Worm (Caenorhabditis elegans) whole organism, early embryonic: Measurements from ENCODE around the gene alg-1.

ENCODE experiments used
- B0310.2 ChIP-seq: sonication (generic microtip); optimal IDR thresholded peaks from 2 replicates; lab custom pipeline; 2016; ENCODE audit warnings: mild to moderate bottlenecking, missing genetic modification characterization, missing compliant biosample characterization
- F13C5.2 ChIP-seq: sonication (generic microtip); optimal IDR thresholded peaks from 2 replicates; lab custom pipeline; 2017; ENCODE audit warnings: mild to moderate bottlenecking, missing genetic modification characterization, inconsistent platforms, missing compliant biosample characterization
- aly-1 ChIP-seq: sonication (generic microtip); optimal IDR thresholded peaks from 2 replicates; lab custom pipeline; 2016; ENCODE audit warnings: missing genetic modification characterization, missing compliant biosample characterization
- ama-1 ChIP-seq: fragments of 150-350 bp; optimal IDR thresholded peaks from 2 replicates; lab custom pipeline; 2014
- ceh-13 ChIP-seq: fragments of 200-800 bp; sonication (Bioruptor generic); optimal IDR thresholded peaks from 2 replicates; lab custom pipeline; 2018; ENCODE audit warnings: mild to moderate bottlenecking, missing genetic modification characterization, missing compliant biosample characterization
- ceh-36 ChIP-seq: sonication (generic microtip); optimal IDR thresholded peaks from 2 replicates; lab custom pipeline; 2016; ENCODE audit warnings: missing genetic modification characterization, inconsistent platforms, missing compliant biosample characterization
- ets-7 ChIP-seq: sonication (generic microtip); optimal IDR thresholded peaks from 2 replicates; lab custom pipeline; 2016; ENCODE audit warnings: missing genotype, missing genetic modification characterization, missing compliant biosample characterization
- flt-1 ChIP-seq: fragments of 200-800 bp; sonication (Bioruptor generic); IDR thresholded peaks from 2 replicates; pipeline ENCODE4 v1.3.6; 2022; ENCODE audit warnings: missing genetic modification characterization, missing compliant biosample characterization
- hmbx-1 ChIP-seq: sonication (generic microtip); optimal IDR thresholded peaks from 2 replicates; lab custom pipeline; 2016; ENCODE audit warnings: mild to moderate bottlenecking, missing genetic modification characterization, missing compliant biosample characterization
- hmg-4 ChIP-seq: fragments of 200-800 bp; sonication (Bioruptor generic); optimal IDR thresholded peaks from 2 replicates; lab custom pipeline; 2018; ENCODE audit warnings: mild to moderate bottlenecking, missing genetic modification characterization, missing compliant biosample characterization
- hnd-1 ChIP-seq: sonication (generic microtip); optimal IDR thresholded peaks from 2 replicates; lab custom pipeline; 2016; ENCODE audit warnings: missing genetic modification characterization, missing compliant biosample characterization
- pes-1 ChIP-seq: fragments of 200-800 bp; sonication (Bioruptor generic); IDR thresholded peaks from 2 replicates; pipeline ENCODE4 v1.3.6; 2022; ENCODE audit warnings: missing genetic modification reagents, missing genetic modification characterization, missing compliant biosample characterization
- scrt-1 ChIP-seq: fragments of 200-800 bp; sonication (Bioruptor generic); IDR thresholded peaks from 2 replicates; pipeline ENCODE4 v1.3.6; 2022; ENCODE audit warnings: missing genetic modification characterization, missing compliant biosample characterization
- sea-1 ChIP-seq: fragments of 200-800 bp; sonication (Bioruptor generic); conservative IDR thresholded peaks from 2 replicates; pipeline ENCODE4 v1.3.6; 2022; ENCODE audit warnings: missing genetic modification characterization, missing compliant biosample characterization
- tbx-11 ChIP-seq: fragments of 200-800 bp; sonication (Bioruptor generic); IDR thresholded peaks from 2 replicates; pipeline ENCODE4 v1.3.6; 2022; ENCODE audit warnings: missing genetic modification characterization, missing compliant biosample characterization
- tbx-37 ChIP-seq: fragments of 200-800 bp; sonication (Bioruptor generic); conservative IDR thresholded peaks from 2 replicates; pipeline ENCODE4 v1.3.6; 2022; ENCODE audit warnings: missing genetic modification reagents, missing genetic modification characterization, missing compliant biosample characterization
- tra-4 ChIP-seq: sonication (generic microtip); optimal IDR thresholded peaks from 2 replicates; lab custom pipeline; 2017; ENCODE audit warnings: missing genetic modification characterization, missing compliant biosample characterization

alg-1 gene

DNA sequence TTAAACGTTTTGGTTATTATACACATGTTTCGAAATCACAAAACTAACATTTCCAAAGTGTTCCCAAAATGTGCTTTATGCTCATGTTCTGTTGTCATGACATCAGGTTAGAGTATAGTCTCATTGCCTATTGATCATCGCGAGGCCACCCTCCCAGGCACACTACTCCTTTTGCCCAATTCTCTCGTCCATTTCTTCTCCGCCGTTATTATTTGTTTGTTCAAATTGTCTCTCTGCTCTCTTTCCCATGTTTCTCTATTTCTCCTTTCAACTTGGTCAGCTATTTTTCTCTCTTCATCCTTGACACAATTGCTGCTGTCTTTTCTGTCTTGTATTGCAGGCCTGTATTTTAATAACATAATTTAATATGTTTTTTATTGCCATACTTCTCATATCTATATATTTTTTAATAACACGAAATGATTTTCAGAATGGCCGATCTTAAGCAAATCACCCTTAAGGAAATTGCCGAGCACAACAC lies 52.6 kb downstream of the alg-1 start, which contains the start of gene cytb-5.1:
TSS of gene cytb-5.1 (plus strand) at position 431 of the 481 bp plus-strand sequence.
- TF ChIP-seq hmbx-1 (tag; lab: Kevin White, UChicago) (no peak), tra-4 (tag; lab: Kevin White, UChicago) (no peak), hnd-1 (tag; lab: Kevin White, UChicago) (no peak), sea-1 (GFP tag; lab: Robert Waterston, UW) (no peak), flt-1 (no peak), F13C5.2 (tag; lab: Kevin White, UChicago) (no peak), ama-1 (lab: Kevin White, UChicago) (no peak), pes-1 (no peak), ceh-13 (GFP tag; lab: Kevin White, UChicago) (no peak), tbx-11 (GFP tag; lab: Robert Waterston, UW) (no peak), ets-7 (tag; lab: Kevin White, UChicago) (no peak), B0310.2 (tag; lab: Kevin White, UChicago) (no peak), ceh-36 (tag; lab: Kevin White, UChicago) (no peak), scrt-1 (GFP tag; lab: Robert Waterston, UW) (no peak), tbx-37 (no peak), hmg-4 (no peak), aly-1 (tag; lab: Kevin White, UChicago) (no peak)

DNA sequence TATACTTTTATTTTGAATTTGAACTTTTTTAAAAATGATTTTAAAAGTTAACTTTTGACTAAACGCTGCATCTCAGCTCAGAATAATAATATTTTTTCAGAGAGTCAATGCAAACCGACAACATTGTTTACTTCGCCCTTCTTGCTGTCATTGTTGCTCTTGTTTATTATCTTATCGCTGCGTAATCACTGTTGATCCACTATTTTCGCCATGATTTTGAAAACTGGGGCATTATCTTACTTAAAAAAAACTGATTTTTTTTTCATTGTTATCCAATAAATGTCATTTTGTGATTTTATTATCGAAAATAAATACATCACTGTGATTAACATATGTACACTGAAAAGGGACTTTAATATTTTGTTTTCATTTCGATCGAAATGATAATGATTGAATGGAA lies 53.8 kb downstream of the alg-1 start:
- no peak for TF ChIP-seq ceh-36 (tag; lab: Kevin White, UChicago)
- no peak for TF ChIP-seq hnd-1 (tag; lab: Kevin White, UChicago)
- no peak for TF ChIP-seq tbx-37
- TF ChIP-seq tbx-11 (GFP tag; lab: Robert Waterston, UW), result no peak
- no peak for TF ChIP-seq ceh-13 (GFP tag; lab: Kevin White, UChicago)
- TF ChIP-seq pes-1, result no peak
- TF ChIP-seq hmbx-1 (tag; lab: Kevin White, UChicago), result no peak

DNA sequence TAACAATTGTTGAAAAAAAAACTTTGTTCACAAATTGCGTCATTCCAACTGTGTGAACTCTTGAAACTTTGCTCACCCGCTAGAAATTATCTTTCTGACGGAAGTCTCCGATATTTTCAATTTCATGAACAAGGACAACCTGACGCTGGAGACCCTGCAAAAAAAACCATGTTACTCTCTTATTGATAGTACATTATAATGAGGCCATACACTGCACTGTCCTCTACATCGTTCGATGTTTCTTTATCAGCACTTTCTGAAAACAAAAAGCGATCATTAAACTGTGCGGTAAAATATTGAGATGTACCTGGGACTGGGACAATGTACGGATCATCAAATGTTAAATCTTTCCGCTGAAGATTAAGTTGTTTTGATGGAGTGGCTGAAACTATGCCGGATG lies 54.6 kb downstream of the alg-1 start:
- TF ChIP-seq tbx-37, result no peak
- TF ChIP-seq B0310.2 (tag; lab: Kevin White, UChicago), result no peak
- no peak for TF ChIP-seq hmg-4
- no peak for TF ChIP-seq sea-1 (GFP tag; lab: Robert Waterston, UW)
- no peak for TF ChIP-seq tra-4 (tag; lab: Kevin White, UChicago)
- TF ChIP-seq ets-7 (tag; lab: Kevin White, UChicago), result no peak
- TF ChIP-seq aly-1 (tag; lab: Kevin White, UChicago), result no peak
- TF ChIP-seq ceh-13 (GFP tag; lab: Kevin White, UChicago), result no peak
- no peak for TF ChIP-seq tbx-11 (GFP tag; lab: Robert Waterston, UW)
- no peak for TF ChIP-seq ama-1 (lab: Kevin White, UChicago)
- TF ChIP-seq pes-1, result no peak
- TF ChIP-seq scrt-1 (GFP tag; lab: Robert Waterston, UW), result no peak
- TF ChIP-seq F13C5.2 (tag; lab: Kevin White, UChicago), result no peak
